Fruit fly (Drosophila melanogaster): ENCODE measurements around the gene ChLD3.
A peak's percentile ranks its signal among the peaks of the same experiment; 100 is the strongest.

ChLD3 gene

DNA sequence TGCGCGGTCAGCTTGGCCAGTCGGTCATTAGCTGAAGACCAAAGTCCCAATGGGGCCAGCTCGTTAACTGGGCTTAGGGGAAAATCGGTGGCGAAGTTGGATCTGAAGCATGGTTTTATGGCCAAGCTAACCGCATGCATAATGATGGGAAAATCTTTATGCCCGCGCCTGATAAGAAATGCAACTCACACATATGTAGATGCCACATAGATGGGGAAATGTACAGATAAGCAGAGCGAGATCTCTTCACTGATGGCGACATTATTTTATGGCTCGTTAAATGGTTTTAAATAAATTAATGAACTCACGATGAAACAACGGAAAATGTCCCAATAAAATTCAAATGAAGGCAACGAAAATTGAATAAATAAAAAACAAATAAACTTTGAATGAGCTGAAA is 26.8 kb upstream of the ChLD3 start (continued):
- TF ChIP-seq Ravus (GFP tag; IDR thresholded peaks at IDR 0.05) = no peak
- TF ChIP-seq vvl (GFP tag; IDR thresholded peaks at IDR 0.05) = peak; percentile 82
- no peak for TF ChIP-seq Bteb2 (GFP tag; optimal IDR thresholded peaks at IDR 0.05)
- peak; percentile 7 for TF ChIP-seq pros (GFP tag; optimal IDR thresholded peaks at IDR 0.05)
- TF ChIP-seq TFAM (GFP tag; optimal IDR thresholded peaks at IDR 0.05) = no peak
- TF ChIP-seq Vsx1 (GFP tag; optimal IDR thresholded peaks at IDR 0.05) = no peak
- TF ChIP-seq CG10462 (GFP tag; optimal IDR thresholded peaks at IDR 0.05) = no peak
- peak; percentile 61; the same call in 1 of the 2 replicates for TF ChIP-seq Awh (GFP tag; IDR thresholded peaks at IDR 0.05)
- TF ChIP-seq sens-2 (GFP tag; IDR thresholded peaks at IDR 0.05) = no peak
- TF ChIP-seq Opbp (GFP tag; IDR thresholded peaks at IDR 0.05; ENCODE audit: partially characterized antibody) = no peak
- no peak for TF ChIP-seq her (GFP tag; optimal IDR thresholded peaks at IDR 0.05)
- no peak for TF ChIP-seq bcd (GFP tag; optimal IDR thresholded peaks at IDR 0.05)
- no peak for TF ChIP-seq br (optimal IDR thresholded peaks at IDR 0.05)
- TF ChIP-seq otp (GFP tag; IDR thresholded peaks at IDR 0.05) = no peak
- TF ChIP-seq Dbx (GFP tag; IDR thresholded peaks at IDR 0.05) = no peak
- no peak for TF ChIP-seq Fer2 (tag; optimal IDR thresholded peaks at IDR 0.05)
- no peak for TF ChIP-seq Ets65A (GFP tag)
- TF ChIP-seq CG12299 (tag; optimal IDR thresholded peaks at IDR 0.05) = no peak
- TF ChIP-seq Taf1 (GFP tag; IDR thresholded peaks at IDR 0.05) = no peak
- no peak for TF ChIP-seq CG14441 (GFP tag; IDR thresholded peaks at IDR 0.05)
- no peak for TF ChIP-seq CG2129 (GFP tag; IDR thresholded peaks at IDR 0.05; ENCODE audit: partially characterized antibody)
- TF ChIP-seq al (GFP tag; IDR thresholded peaks at IDR 0.05) = no peak
- TF ChIP-seq abd-A (tag; optimal IDR thresholded peaks at IDR 0.05) = peak; percentile 71
- no peak for TF ChIP-seq emc (GFP tag; optimal IDR thresholded peaks at IDR 0.05)
- no peak for TF ChIP-seq CG4820 (GFP tag; optimal IDR thresholded peaks at IDR 0.05)
- TF ChIP-seq ci (GFP tag; IDR thresholded peaks at IDR 0.05) = 0 out of 3 replicates have a peak, but pooled peaks have one; percentile 36

DNA sequence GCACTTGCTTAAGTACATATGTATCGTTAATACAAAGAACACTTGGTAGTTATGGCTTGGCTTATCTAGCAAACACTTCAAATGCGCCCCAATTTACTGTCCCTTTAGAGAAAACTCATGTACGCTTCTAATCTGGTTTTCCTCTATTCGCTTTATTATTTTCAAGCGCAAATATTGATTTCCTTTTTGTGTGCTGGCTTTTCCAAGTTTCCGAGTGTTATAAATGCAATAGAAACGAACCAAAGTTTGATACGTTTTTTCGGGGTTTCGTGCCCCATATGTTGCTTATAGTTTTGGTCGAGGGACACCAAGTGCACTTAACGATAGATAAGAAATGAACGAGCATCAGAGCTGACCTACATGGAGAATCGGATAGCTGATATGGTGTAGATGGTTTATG is 24.7 kb upstream of the ChLD3 start:
- peak; percentile 22 for TF ChIP-seq CG1529 (GFP tag; optimal IDR thresholded peaks at IDR 0.05)
- no peak for TF ChIP-seq cad (GFP tag; optimal IDR thresholded peaks at IDR 0.05)
- peak; percentile 6 for TF ChIP-seq CG3407 (GFP tag; optimal IDR thresholded peaks at IDR 0.05)
- peak in 1 of 2 experiments; percentile 40 for TF ChIP-seq eve (GFP tag; optimal IDR thresholded peaks at IDR 0.05)
- TF ChIP-seq CG2202 (tag; optimal IDR thresholded peaks at IDR 0.05) = peak; percentile 43
- TF ChIP-seq ATbp (GFP tag; optimal IDR thresholded peaks at IDR 0.05) = peak; percentile 21
- peak; percentile 16 for TF ChIP-seq grn (GFP tag; optimal IDR thresholded peaks at IDR 0.05)
- TF ChIP-seq CG9876 (GFP tag; optimal IDR thresholded peaks at IDR 0.05) = no peak
- TF ChIP-seq CG33557 (GFP tag; optimal IDR thresholded peaks at IDR 0.05) = peak; percentile 63
- TF ChIP-seq exex (tag; optimal IDR thresholded peaks at IDR 0.05) = peak; percentile 17
- TF ChIP-seq PHDP (tag; optimal IDR thresholded peaks at IDR 0.05) = peak; percentile 18
- TF ChIP-seq dmrt11E (tag; optimal IDR thresholded peaks at IDR 0.05) = peak; percentile 32
- peak; percentile 46 for TF ChIP-seq CG15601 (tag; optimal IDR thresholded peaks at IDR 0.05)
- TF ChIP-seq CG17568 (GFP tag; optimal IDR thresholded peaks at IDR 0.05) = peak; percentile 37
- TF ChIP-seq CG2199 (GFP tag; IDR thresholded peaks at IDR 0.05) = 0 out of 3 replicates have a peak, but pooled peaks have one; percentile 45
- TF ChIP-seq Kr (GFP tag; optimal IDR thresholded peaks at IDR 0.05) = peak; percentile 3
- 0 out of 3 replicates have a peak, but pooled peaks have one; percentile 7 for TF ChIP-seq ken (GFP tag; IDR thresholded peaks at IDR 0.05)
- TF ChIP-seq gem (tag; optimal IDR thresholded peaks at IDR 0.05) = peak; percentile 18
- TF ChIP-seq CG1792 (GFP tag; optimal IDR thresholded peaks at IDR 0.05) = no peak
- TF ChIP-seq CG10431 (GFP tag; optimal IDR thresholded peaks at IDR 0.05) = peak; percentile 75
- peak; percentile 11 for TF ChIP-seq CG4707 (GFP tag; optimal IDR thresholded peaks at IDR 0.05)
- peak; percentile 70 for TF ChIP-seq sens (GFP tag)
- TF ChIP-seq CG9437 (GFP tag; optimal IDR thresholded peaks at IDR 0.05) = no peak
- peak in 1 of 2 experiments; percentile 21 for TF ChIP-seq bsh (GFP tag; optimal IDR thresholded peaks at IDR 0.05)
- no peak for TF ChIP-seq pb (GFP tag; optimal IDR thresholded peaks at IDR 0.05)
- peak; percentile 21 for TF ChIP-seq twi (tag; optimal IDR thresholded peaks at IDR 0.05)
- TF ChIP-seq CG3847 (GFP tag; IDR thresholded peaks at IDR 0.05) = no peak

Measured in whole organism, embryonic.